Worm (Caenorhabditis elegans) whole organism, L4 larva: Measurements from ENCODE around the gene srg-17.

Experiments used
- ces-1 ChIP-seq: fragments of 150-350 bp; sonication (generic microtip); optimal IDR thresholded peaks from 4 replicates; lab custom pipeline; 2014; ENCODE audit warnings: missing biosample characterization, missing genetic modification reagents, missing genetic modification characterization
- hlh-11 ChIP-seq: fragments of 200-800 bp; sonication (Bioruptor generic); optimal IDR thresholded peaks from 2 replicates; lab custom pipeline; 2018; ENCODE audit warnings: mild to moderate bottlenecking, missing genetic modification characterization, missing compliant biosample characterization
- nhr-25 ChIP-seq: sonication (generic microtip); optimal IDR thresholded peaks from 2 replicates; lab custom pipeline; 2017; ENCODE audit warnings: missing genetic modification characterization, mild to moderate bottlenecking, missing compliant biosample characterization, antibody characterized with exemption, moderate library complexity, borderline replicate concordance; ENCODE audit not compliant: insufficient read depth

- no peak for TF ChIP-seq nhr-25
- no peak for TF ChIP-seq hlh-11 (tag; lab: Kevin White, UChicago)
- no peak for TF ChIP-seq ces-1 (GFP tag; lab: Kevin White, UChicago)
These were observed 28.7 kb upstream of the srg-17 start, which contains the start of the genes W05H5.1 and pitr-6 for ce11 chrII:12444679-12445376.
